Fruit fly (Drosophila melanogaster) whole organism, embryonic: Measurements from ENCODE around the gene msn.
A peak's percentile ranks its signal among the peaks of the same experiment; 100 is the strongest.

Experiments
- Atf6 ChIP-seq: fragments of 200-800 bp; sonication (Bioruptor generic); IDR thresholded peaks from 2 replicates; pipeline ENCODE4 v1.3.6; 2022; ENCODE audit warnings: missing biosample characterization, missing genetic modification characterization
- CG1024 ChIP-seq: fragments of 200-800 bp; sonication (Bioruptor generic); IDR thresholded peaks from 2 replicates; pipeline ENCODE4 v1.3.6; 2022; ENCODE audit warnings: missing biosample characterization, missing genetic modification characterization
- CG10462 ChIP-seq: fragments of 200-800 bp; sonication (Bioruptor generic); optimal IDR thresholded peaks from 2 replicates; lab custom pipeline; 2016; ENCODE audit warnings: missing biosample characterization, missing genetic modification characterization
- CG11723 ChIP-seq: fragments of 200-800 bp; sonication (Bioruptor generic); optimal IDR thresholded peaks from 2 replicates; lab custom pipeline; 2017; ENCODE audit warnings: missing biosample characterization, mild to moderate bottlenecking, missing genetic modification characterization
- CG1233 ChIP-seq: fragments of 200-800 bp; sonication (Bioruptor generic); optimal IDR thresholded peaks from 4 replicates; lab custom pipeline; 2018; ENCODE audit warnings: missing biosample characterization, mild to moderate bottlenecking, missing genetic modification characterization
- CG12391 ChIP-seq: fragments of 200-800 bp; sonication (Bioruptor generic); optimal IDR thresholded peaks from 3 replicates; lab custom pipeline; 2018; ENCODE audit warnings: missing biosample characterization, mild to moderate bottlenecking, missing genetic modification characterization, moderate library complexity
- CG13123 ChIP-seq: fragments of 200-800 bp; sonication (Bioruptor generic); optimal IDR thresholded peaks from 2 replicates; lab custom pipeline; 2016; ENCODE audit warnings: missing biosample characterization, missing genetic modification characterization
- CG16863 ChIP-seq: fragments of 200-800 bp; sonication (Bioruptor generic); optimal IDR thresholded peaks from 3 replicates; lab custom pipeline; 2016; ENCODE audit warnings: missing biosample characterization, missing genetic modification characterization
- CG17802 ChIP-seq: fragments of 200-800 bp; sonication (Bioruptor generic); optimal IDR thresholded peaks from 2 replicates; lab custom pipeline; 2018; ENCODE audit warnings: missing biosample characterization, mild to moderate bottlenecking, missing genetic modification characterization, moderate library complexity
- CG2129 ChIP-seq: fragments of 200-800 bp; sonication (Bioruptor generic); IDR thresholded peaks from 2 replicates; pipeline ENCODE4 v1.3.6; 2022; ENCODE audit warnings: missing biosample characterization, missing genetic modification characterization; ENCODE audit not compliant: partially characterized antibody
- CG2875 ChIP-seq: fragments of 200-800 bp; sonication (Bioruptor generic); optimal IDR thresholded peaks from 2 replicates; lab custom pipeline; 2017; ENCODE audit warnings: missing biosample characterization, mild to moderate bottlenecking, missing genetic modification characterization, missing genetic modification reagents
- CG3281 ChIP-seq: fragments of 200-800 bp; sonication (Bioruptor generic); optimal IDR thresholded peaks from 3 replicates; lab custom pipeline; 2017; ENCODE audit warnings: missing biosample characterization, mild to moderate bottlenecking, missing genetic modification characterization
- CG34376 ChIP-seq: fragments of 200-800 bp; sonication (Bioruptor generic); optimal IDR thresholded peaks from 2 replicates; lab custom pipeline; 2018; ENCODE audit warnings: missing biosample characterization, mild to moderate bottlenecking, missing genetic modification characterization
- CG43689 ChIP-seq: fragments of 200-800 bp; sonication (Bioruptor generic); IDR thresholded peaks from 2 replicates; pipeline ENCODE4 v1.3.6; 2022; ENCODE audit warnings: missing biosample characterization, missing genetic modification characterization
- CG4617 ChIP-seq: fragments of 200-800 bp; sonication (Bioruptor generic); optimal IDR thresholded peaks from 3 replicates; lab custom pipeline; 2016; ENCODE audit warnings: missing biosample characterization, missing genetic modification characterization, borderline replicate concordance
- CG7271 ChIP-seq: fragments of 200-800 bp; sonication (Bioruptor generic); optimal IDR thresholded peaks from 2 replicates; lab custom pipeline; 2018; ENCODE audit warnings: missing biosample characterization, mild to moderate bottlenecking, missing genetic modification characterization, moderate library complexity
- CG7357 ChIP-seq: fragments of 200-800 bp; sonication (Bioruptor generic); IDR thresholded peaks from 3 replicates; pipeline ENCODE4 v1.3.6; 2022; ENCODE audit warnings: missing biosample characterization, missing genetic modification characterization
- CG7556 ChIP-seq: fragments of 200-800 bp; sonication (Bioruptor generic); optimal IDR thresholded peaks from 2 replicates; lab custom pipeline; 2017; ENCODE audit warnings: missing biosample characterization, mild to moderate bottlenecking, missing genetic modification characterization
- CG7786 ChIP-seq: fragments of 200-800 bp; sonication (Bioruptor generic); optimal IDR thresholded peaks from 2 replicates; lab custom pipeline; 2016; ENCODE audit warnings: missing biosample characterization, missing genetic modification characterization
- CkIIα-i1 ChIP-seq: fragments of 200-800 bp; sonication (Bioruptor generic); IDR thresholded peaks from 2 replicates; pipeline ENCODE4 v1.3.6; 2022; ENCODE audit warnings: missing biosample characterization, missing genetic modification characterization
- D ChIP-seq, 2 experiments: fragments of 200-800 bp in 1 of 2; fragments of >200 bp in 1 of 2; sonication (Bioruptor generic) in 1 of 2; optimal IDR thresholded peaks; 2 replicates in 1 of 2; 3 replicates in 1 of 2; lab custom pipeline; 2017; ENCODE audit warnings: mild to moderate bottlenecking in 1 of 2, missing biosample characterization in 1 of 2, missing genetic modification characterization in 1 of 2, missing genetic modification reagents in 1 of 2
- Doc3 ChIP-seq: fragments of 200-800 bp; sonication (Bioruptor generic); IDR thresholded peaks from 3 replicates; pipeline ENCODE4 v1.3.6; 2022; ENCODE audit warnings: missing biosample characterization, missing genetic modification characterization; ENCODE audit not compliant: partially characterized antibody
- Hey ChIP-seq: fragments of 200-800 bp; sonication (Bioruptor generic); optimal IDR thresholded peaks from 3 replicates; lab custom pipeline; 2018; ENCODE audit warnings: missing biosample characterization, mild to moderate bottlenecking, missing genetic modification characterization
- Max ChIP-seq: fragments of 200-800 bp; sonication (Bioruptor generic); optimal IDR thresholded peaks from 2 replicates; lab custom pipeline; 2016; ENCODE audit warnings: missing biosample characterization, mild to moderate bottlenecking, missing genetic modification characterization
- Meics ChIP-seq: fragments of 200-800 bp; sonication (Bioruptor generic); optimal IDR thresholded peaks from 2 replicates; lab custom pipeline; 2017; ENCODE audit warnings: missing biosample characterization, mild to moderate bottlenecking, missing genetic modification characterization
- NC2α ChIP-seq: fragments of 200-800 bp; sonication (Bioruptor generic); optimal IDR thresholded peaks from 2 replicates; lab custom pipeline; 2016; ENCODE audit warnings: missing biosample characterization, missing genetic modification characterization
- NFAT ChIP-seq: fragments of 200-800 bp; sonication (Bioruptor generic); IDR thresholded peaks from 2 replicates; pipeline ENCODE4 v1.3.6; 2022; ENCODE audit warnings: missing biosample characterization, missing genetic modification characterization
- Nf-YC ChIP-seq: fragments of 200-800 bp; optimal IDR thresholded peaks from 3 replicates; lab custom pipeline; 2019; ENCODE audit warnings: missing biosample characterization, mild to moderate bottlenecking, missing genetic modification characterization, moderate library complexity
- NfI ChIP-seq: fragments of 200-800 bp; sonication (Bioruptor generic); optimal IDR thresholded peaks from 3 replicates; lab custom pipeline; 2018; ENCODE audit warnings: missing biosample characterization, mild to moderate bottlenecking, missing genetic modification characterization, moderate library complexity
- PHDP ChIP-seq: fragments of 200-800 bp; sonication (Bioruptor generic); optimal IDR thresholded peaks from 3 replicates; lab custom pipeline; 2018; ENCODE audit warnings: missing biosample characterization, mild to moderate bottlenecking, missing genetic modification characterization, moderate library complexity
- Rfx ChIP-seq: fragments of 200-800 bp; sonication (Bioruptor generic); IDR thresholded peaks from 2 replicates; pipeline ENCODE4 v1.3.6; 2022; ENCODE audit warnings: missing biosample characterization, missing genetic modification characterization
- Xbp1 ChIP-seq: fragments of 200-800 bp; sonication (Bioruptor generic); optimal IDR thresholded peaks from 3 replicates; lab custom pipeline; 2016; ENCODE audit warnings: missing biosample characterization, mild to moderate bottlenecking, missing genetic modification characterization
- ato ChIP-seq: fragments of 200-800 bp; sonication (Bioruptor generic); IDR thresholded peaks from 2 replicates; pipeline ENCODE4 v1.3.6; 2022; ENCODE audit warnings: missing biosample characterization, missing genetic modification characterization; ENCODE audit not compliant: partially characterized antibody
- bab2 ChIP-seq: fragments of 200-800 bp; sonication (Bioruptor generic); optimal IDR thresholded peaks from 2 replicates; lab custom pipeline; 2016; ENCODE audit warnings: missing biosample characterization, missing genetic modification characterization
- bbx ChIP-seq: fragments of 200-800 bp; sonication (Bioruptor generic); IDR thresholded peaks from 2 replicates; pipeline ENCODE4 v1.3.6; 2022; ENCODE audit warnings: missing biosample characterization, missing genetic modification characterization; ENCODE audit not compliant: partially characterized antibody
- bigmax ChIP-seq: fragments of 200-800 bp; sonication (Bioruptor generic); optimal IDR thresholded peaks from 2 replicates; lab custom pipeline; 2018; ENCODE audit warnings: missing biosample characterization, mild to moderate bottlenecking, missing genetic modification characterization
- bsh ChIP-seq, 2 experiments: fragments of 200-800 bp; sonication (Bioruptor generic); optimal IDR thresholded peaks; 2 replicates each; lab custom pipeline; 2017 to 2018; ENCODE audit warnings: mild to moderate bottlenecking in 2 of 2, missing biosample characterization in 2 of 2, missing genetic modification characterization in 2 of 2, moderate library complexity in 1 of 2
- cad ChIP-seq: fragments of >200 bp; optimal IDR thresholded peaks from 2 replicates; lab custom pipeline; 2017; ENCODE audit warnings: missing biosample characterization, missing genetic modification characterization
- cato ChIP-seq: fragments of 200-800 bp; sonication (Bioruptor generic); optimal IDR thresholded peaks from 2 replicates; lab custom pipeline; 2016; ENCODE audit warnings: missing biosample characterization, missing genetic modification characterization, borderline replicate concordance
- caup ChIP-seq: fragments of 200-800 bp; sonication (Bioruptor generic); optimal IDR thresholded peaks from 3 replicates; lab custom pipeline; 2017; ENCODE audit warnings: missing biosample characterization, mild to moderate bottlenecking, missing genetic modification characterization, moderate library complexity; ENCODE audit not compliant: severe bottlenecking
- hkb ChIP-seq, 2 experiments: fragments of 200-800 bp in 1 of 2; fragments of >200 bp in 1 of 2; sonication (Bioruptor generic) in 1 of 2; IDR thresholded peaks in 1 of 2; optimal IDR thresholded peaks in 1 of 2; 2 replicates each; pipeline versions ENCODE4 v1.3.6 to Lab custom; 2017 to 2022; ENCODE audit warnings: missing biosample characterization in 1 of 2, missing genetic modification characterization in 1 of 2
- mld ChIP-seq: fragments of 200-800 bp; sonication (Bioruptor generic); IDR thresholded peaks from 3 replicates; pipeline ENCODE4 v1.3.6; 2022; ENCODE audit warnings: missing biosample characterization, missing genetic modification characterization; ENCODE audit not compliant: partially characterized antibody
- nerfin-2 ChIP-seq: fragments of 200-800 bp; sonication (Bioruptor generic); IDR thresholded peaks from 2 replicates; pipeline ENCODE4 v1.3.6; 2022; ENCODE audit warnings: missing biosample characterization, missing genetic modification characterization; ENCODE audit not compliant: partially characterized antibody
- pho ChIP-seq: fragments of 200-800 bp; sonication (Bioruptor generic); optimal IDR thresholded peaks from 2 replicates; lab custom pipeline; 2016; ENCODE audit warnings: missing biosample characterization, missing genetic modification characterization
- sens ChIP-seq: fragments of 200-800 bp; sonication (Bioruptor generic); peaks from one replicate; lab custom pipeline; 2016; ENCODE audit warnings: missing biosample characterization, missing genetic modification characterization
- sob ChIP-seq: fragments of 200-800 bp; sonication (Bioruptor generic); IDR thresholded peaks from 2 replicates; pipeline ENCODE4 v1.3.6; 2022; ENCODE audit warnings: missing biosample characterization, missing genetic modification characterization
- stc ChIP-seq: fragments of 200-800 bp; sonication (Bioruptor generic); IDR thresholded peaks from 2 replicates; pipeline ENCODE4 v1.3.6; 2022; ENCODE audit warnings: missing biosample characterization, missing genetic modification characterization
- ttk ChIP-seq: fragments of 200-800 bp; sonication (Bioruptor generic); IDR thresholded peaks from 2 replicates; pipeline ENCODE4 v2.1.2; 2022; ENCODE audit warnings: missing biosample characterization, missing genetic modification characterization
- zen ChIP-seq: fragments of 200-800 bp; sonication (Bioruptor generic); optimal IDR thresholded peaks from 3 replicates; lab custom pipeline; 2018; ENCODE audit warnings: missing biosample characterization, mild to moderate bottlenecking, missing genetic modification characterization, moderate library complexity

msn gene

DNA sequence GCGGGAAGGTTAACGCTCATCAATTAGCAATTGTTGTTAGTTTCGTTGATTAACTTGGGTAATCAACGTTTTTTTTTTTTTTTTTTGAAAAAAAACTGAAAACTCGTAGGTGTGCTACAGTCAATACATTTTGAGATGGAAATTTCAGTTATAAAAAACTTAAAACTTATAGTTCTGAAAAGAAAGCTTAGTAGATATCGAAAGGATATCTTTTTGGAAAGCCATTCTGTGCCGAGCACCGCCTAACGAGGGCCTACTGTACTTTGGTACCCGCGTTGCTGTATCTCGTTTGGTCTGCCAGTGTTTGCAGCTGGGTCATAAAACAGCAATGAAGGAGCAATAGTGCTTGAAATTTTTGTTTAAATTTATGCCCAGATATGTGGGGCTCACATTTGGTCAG lies 14.4 kb downstream of the msn start (continued):
- TF ChIP-seq ato (GFP tag; lab: Robert Waterston, UW), result no peak
- no peak for TF ChIP-seq caup (GFP tag; lab: Kevin White, UChicago)
- TF ChIP-seq CG11723 (GFP tag; lab: Kevin White, UChicago), result no peak
- no peak for TF ChIP-seq CG10462 (GFP tag; lab: Kevin White, UChicago)
- TF ChIP-seq Max (GFP tag; lab: Kevin White, UChicago), result no peak
- no peak for TF ChIP-seq bigmax (GFP tag; lab: Kevin White, UChicago)
- TF ChIP-seq CG7271 (tag; lab: Kevin White, UChicago), result no peak
- no peak for TF ChIP-seq NC2α (GFP tag; lab: Kevin White, UChicago)
- TF ChIP-seq bab2, result peak; percentile 49
- no peak for TF ChIP-seq CG1233 (GFP tag; lab: Kevin White, UChicago)
- TF ChIP-seq CG34376 (GFP tag; lab: Kevin White, UChicago), result no peak
- peak; percentile 37 for TF ChIP-seq CG3281 (GFP tag; lab: Kevin White, UChicago)
- TF ChIP-seq Doc3 (GFP tag; lab: Robert Waterston, UW), result no peak
- TF ChIP-seq ttk (GFP tag; lab: Robert Waterston, UW), result peak; percentile 68
- no peak for TF ChIP-seq CG12391 (tag; lab: Kevin White, UChicago)
- no peak for TF ChIP-seq bsh (GFP tag; optimal IDR thresholded peaks at IDR 0.05; lab: Kevin White, UChicago)
- TF ChIP-seq Atf6 (GFP tag; lab: Robert Waterston, UW), result no peak
- TF ChIP-seq CG17802 (tag; lab: Kevin White, UChicago), result no peak
- no peak for TF ChIP-seq CG16863 (GFP tag; lab: Kevin White, UChicago)
- TF ChIP-seq CG7556, result no peak
- TF ChIP-seq zen, result no peak
- no peak for TF ChIP-seq stc (GFP tag; lab: Robert Waterston, UW)
- TF ChIP-seq Xbp1 (GFP tag; lab: Kevin White, UChicago), result peak; percentile 0
- no peak for TF ChIP-seq D (optimal IDR thresholded peaks at IDR 0.05; lab: Kevin White, UChicago)
- TF ChIP-seq D (GFP tag; optimal IDR thresholded peaks at IDR 0.05; lab: Kevin White, UChicago), result no peak
- peak; percentile 80 for TF ChIP-seq sob (GFP tag; lab: Robert Waterston, UW)
- TF ChIP-seq CkIIα-i1 (GFP tag; lab: Robert Waterston, UW), result no peak
- peak; percentile 81 for TF ChIP-seq Rfx (GFP tag; lab: Robert Waterston, UW)
- TF ChIP-seq NfI, result no peak
- TF ChIP-seq CG7357 (GFP tag; lab: Robert Waterston, UW), result no peak
- TF ChIP-seq CG43689 (GFP tag; lab: Robert Waterston, UW), result no peak
- TF ChIP-seq CG7786 (GFP tag; lab: Kevin White, UChicago), result no peak
- TF ChIP-seq mld (GFP tag; lab: Robert Waterston, UW), result no peak
- peak; percentile 38; the same call in 1 of the 2 replicates for TF ChIP-seq CG1024 (GFP tag; lab: Robert Waterston, UW)
- no peak for TF ChIP-seq Nf-YC
- TF ChIP-seq NFAT (GFP tag; lab: Robert Waterston, UW), result 0 out of 2 replicates have a peak, but pooled peaks have one; percentile 41
- no peak for TF ChIP-seq cad (GFP tag; lab: Kevin White, UChicago)
- TF ChIP-seq CG4617 (GFP tag; lab: Kevin White, UChicago), result no peak
- TF ChIP-seq hkb (optimal IDR thresholded peaks at IDR 0.05; lab: Kevin White, UChicago), result no peak
- TF ChIP-seq hkb (GFP tag; IDR thresholded peaks at IDR 0.05; lab: Robert Waterston, UW), result peak; percentile 37; the same call in 1 of the 2 replicates
- no peak for TF ChIP-seq CG2129 (GFP tag; lab: Robert Waterston, UW)
- TF ChIP-seq Hey (tag; lab: Kevin White, UChicago), result no peak
- TF ChIP-seq CG2875 (GFP tag; lab: Kevin White, UChicago), result no peak
- no peak for TF ChIP-seq PHDP (tag; lab: Kevin White, UChicago)
- TF ChIP-seq cato (GFP tag; lab: Kevin White, UChicago), result no peak
- TF ChIP-seq nerfin-2 (GFP tag; lab: Robert Waterston, UW), result no peak
- TF ChIP-seq pho (GFP tag; lab: Kevin White, UChicago), result no peak
- TF ChIP-seq sens, result peak; percentile 27
- TF ChIP-seq CG13123 (GFP tag; lab: Kevin White, UChicago), result no peak
- peak; percentile 33 for TF ChIP-seq Meics (GFP tag; lab: Kevin White, UChicago)
- TF ChIP-seq bbx (GFP tag; lab: Robert Waterston, UW), result no peak
